Fruit fly (Drosophila melanogaster) whole organism, embryonic: ENCODE results near the gene CG7789.

ENCODE experiments used
- Ada2b ChIP-seq: fragments of 200-800 bp; sonication (Bioruptor generic); IDR thresholded peaks from 2 replicates; pipeline ENCODE4 v1.3.6; 2022; ENCODE audit warnings: missing biosample characterization, missing genetic modification characterization
- Atf3 ChIP-seq: fragments of 200-800 bp; sonication (Bioruptor generic); optimal IDR thresholded peaks from 3 replicates; lab custom pipeline; 2016; ENCODE audit warnings: missing biosample characterization, missing genetic modification characterization
- B-H1 ChIP-seq: fragments of 200-800 bp; sonication (Bioruptor generic); IDR thresholded peaks from 3 replicates; pipeline ENCODE4 v1.3.6; 2022; ENCODE audit warnings: missing biosample characterization, missing genetic modification characterization
- B-H2 ChIP-seq: fragments of 200-800 bp; sonication (Bioruptor generic); optimal IDR thresholded peaks from 2 replicates; lab custom pipeline; 2018; ENCODE audit warnings: missing biosample characterization, mild to moderate bottlenecking, missing genetic modification characterization
- Blimp-1 ChIP-seq: fragments of 200-800 bp; sonication (Bioruptor generic); optimal IDR thresholded peaks from 3 replicates; lab custom pipeline; 2018; ENCODE audit warnings: missing biosample characterization, missing genetic modification characterization, mild to moderate bottlenecking, moderate library complexity, missing genetic modification reagents
- Bteb2 ChIP-seq: fragments of 200-800 bp; sonication (Bioruptor generic); optimal IDR thresholded peaks from 2 replicates; lab custom pipeline; 2016; ENCODE audit warnings: missing biosample characterization, missing genetic modification characterization
- CG10209 ChIP-seq: fragments of 200-800 bp; sonication (Bioruptor generic); optimal IDR thresholded peaks from 3 replicates; lab custom pipeline; 2017; ENCODE audit warnings: missing biosample characterization, mild to moderate bottlenecking, missing genetic modification characterization, missing genetic modification reagents
- CG12104 ChIP-seq: fragments of 200-800 bp; sonication (Bioruptor generic); optimal IDR thresholded peaks from 3 replicates; lab custom pipeline; 2016; ENCODE audit warnings: missing biosample characterization, missing genetic modification characterization
- CG12942 ChIP-seq: fragments of 200-800 bp; sonication (Bioruptor generic); optimal IDR thresholded peaks from 3 replicates; lab custom pipeline; 2016; ENCODE audit warnings: missing biosample characterization, missing genetic modification characterization
- CG13296 ChIP-seq: fragments of 200-800 bp; sonication (Bioruptor generic); optimal IDR thresholded peaks from 3 replicates; lab custom pipeline; 2018; ENCODE audit warnings: missing biosample characterization, mild to moderate bottlenecking, missing genetic modification characterization
- CG13894 ChIP-seq: fragments of 200-800 bp; sonication (Bioruptor generic); optimal IDR thresholded peaks from 3 replicates; lab custom pipeline; 2018; ENCODE audit warnings: missing biosample characterization, mild to moderate bottlenecking, missing genetic modification characterization, moderate library complexity
- CG14710 ChIP-seq: fragments of 200-800 bp; sonication (Bioruptor generic); optimal IDR thresholded peaks from 3 replicates; lab custom pipeline; 2019; ENCODE audit warnings: missing biosample characterization, mild to moderate bottlenecking, missing genetic modification characterization, moderate library complexity
- CG15479 ChIP-seq: fragments of 200-800 bp; sonication (Bioruptor generic); optimal IDR thresholded peaks from 3 replicates; lab custom pipeline; 2019; ENCODE audit warnings: missing biosample characterization, mild to moderate bottlenecking, missing genetic modification characterization, moderate library complexity
- CG15696 ChIP-seq: fragments of 200-800 bp; sonication (Bioruptor generic); optimal IDR thresholded peaks from 2 replicates; lab custom pipeline; 2019; ENCODE audit warnings: missing biosample characterization, mild to moderate bottlenecking, missing genetic modification characterization, moderate library complexity
- CG2116 ChIP-seq: fragments of 200-800 bp; sonication (Bioruptor generic); optimal IDR thresholded peaks from 3 replicates; lab custom pipeline; 2018; ENCODE audit warnings: missing biosample characterization, mild to moderate bottlenecking, missing genetic modification characterization
- CG2678 ChIP-seq: fragments of 200-800 bp; sonication (Bioruptor generic); optimal IDR thresholded peaks from 3 replicates; lab custom pipeline; 2019; ENCODE audit warnings: missing biosample characterization, mild to moderate bottlenecking, missing genetic modification characterization, moderate library complexity
- CG2712 ChIP-seq: fragments of 200-800 bp; optimal IDR thresholded peaks from 3 replicates; lab custom pipeline; 2019; ENCODE audit warnings: missing biosample characterization, mild to moderate bottlenecking, missing genetic modification characterization, moderate library complexity
- CG3847 ChIP-seq: fragments of 200-800 bp; sonication (Bioruptor generic); IDR thresholded peaks from 2 replicates; pipeline ENCODE4 v1.3.6; 2022; ENCODE audit warnings: missing biosample characterization, missing genetic modification characterization
- CG4404 ChIP-seq: fragments of 200-800 bp; sonication (Bioruptor generic); IDR thresholded peaks from 2 replicates; pipeline ENCODE4 v1.3.6; 2022; ENCODE audit warnings: missing biosample characterization, missing genetic modification characterization
- CG6272 ChIP-seq: fragments of 200-800 bp; sonication (Bioruptor generic); IDR thresholded peaks from 2 replicates; pipeline ENCODE4 v1.3.6; 2022; ENCODE audit warnings: missing biosample characterization, missing genetic modification characterization
- CG7786 ChIP-seq: fragments of 200-800 bp; sonication (Bioruptor generic); optimal IDR thresholded peaks from 2 replicates; lab custom pipeline; 2016; ENCODE audit warnings: missing biosample characterization, missing genetic modification characterization
- CG7839 ChIP-seq: fragments of 200-800 bp; sonication (Bioruptor generic); optimal IDR thresholded peaks from 3 replicates; lab custom pipeline; 2018; ENCODE audit warnings: missing biosample characterization, mild to moderate bottlenecking, missing genetic modification characterization, moderate library complexity
- CG9727 ChIP-seq: fragments of 200-800 bp; sonication (Bioruptor generic); optimal IDR thresholded peaks from 3 replicates; lab custom pipeline; 2017; ENCODE audit warnings: missing biosample characterization, mild to moderate bottlenecking, missing genetic modification characterization
- Dad ChIP-seq: fragments of 200-800 bp; sonication (Bioruptor generic); optimal IDR thresholded peaks from 3 replicates; lab custom pipeline; 2016; ENCODE audit warnings: missing biosample characterization, missing genetic modification characterization
- Dp ChIP-seq: fragments of 200-800 bp; sonication (Bioruptor generic); optimal IDR thresholded peaks from 2 replicates; lab custom pipeline; 2018; ENCODE audit warnings: missing biosample characterization, mild to moderate bottlenecking, missing genetic modification characterization, moderate library complexity
- Hr3 ChIP-seq: fragments of 200-800 bp; sonication (Bioruptor generic); optimal IDR thresholded peaks from 3 replicates; lab custom pipeline; 2016; ENCODE audit warnings: missing biosample characterization, missing genetic modification characterization
- MBD-R2 ChIP-seq: fragments of 200-800 bp; sonication (Bioruptor generic); IDR thresholded peaks from 2 replicates; pipeline ENCODE4 v1.3.6; 2022; ENCODE audit warnings: missing biosample characterization, missing genetic modification characterization
- MTF-1 ChIP-seq: fragments of 200-800 bp; sonication (Bioruptor generic); optimal IDR thresholded peaks from 2 replicates; lab custom pipeline; 2018; ENCODE audit warnings: missing biosample characterization, mild to moderate bottlenecking, missing genetic modification characterization, borderline replicate concordance
- Meics ChIP-seq: fragments of 200-800 bp; sonication (Bioruptor generic); optimal IDR thresholded peaks from 2 replicates; lab custom pipeline; 2017; ENCODE audit warnings: missing biosample characterization, mild to moderate bottlenecking, missing genetic modification characterization
- NC2α ChIP-seq: fragments of 200-800 bp; sonication (Bioruptor generic); optimal IDR thresholded peaks from 2 replicates; lab custom pipeline; 2016; ENCODE audit warnings: missing biosample characterization, missing genetic modification characterization
- Sox102F ChIP-seq: fragments of 200-800 bp; sonication (Bioruptor generic); optimal IDR thresholded peaks from 2 replicates; lab custom pipeline; 2018; ENCODE audit warnings: missing biosample characterization, mild to moderate bottlenecking, missing genetic modification characterization, moderate library complexity
- Usf ChIP-seq: fragments of 200-800 bp; sonication (Bioruptor generic); optimal IDR thresholded peaks from 2 replicates; lab custom pipeline; 2017; ENCODE audit warnings: missing genotype, missing biosample characterization, missing genetic modification characterization
- Xbp1 ChIP-seq: fragments of 200-800 bp; sonication (Bioruptor generic); optimal IDR thresholded peaks from 3 replicates; lab custom pipeline; 2016; ENCODE audit warnings: missing biosample characterization, mild to moderate bottlenecking, missing genetic modification characterization
- ap ChIP-seq: fragments of 200-800 bp; sonication (Bioruptor generic); IDR thresholded peaks from 2 replicates; pipeline ENCODE4 v1.3.6; 2022; ENCODE audit warnings: missing biosample characterization, missing genetic modification characterization
- caup ChIP-seq: fragments of 200-800 bp; sonication (Bioruptor generic); optimal IDR thresholded peaks from 3 replicates; lab custom pipeline; 2017; ENCODE audit warnings: missing biosample characterization, mild to moderate bottlenecking, missing genetic modification characterization, moderate library complexity; ENCODE audit not compliant: severe bottlenecking
- dan ChIP-seq: fragments of 200-800 bp; sonication (Bioruptor generic); IDR thresholded peaks from 2 replicates; pipeline ENCODE4 v1.3.6; 2022; ENCODE audit warnings: missing biosample characterization, missing genetic modification characterization
- fd3F ChIP-seq: fragments of 200-800 bp; sonication (Bioruptor generic); optimal IDR thresholded peaks from 2 replicates; lab custom pipeline; 2018; ENCODE audit warnings: missing biosample characterization, mild to moderate bottlenecking, missing genetic modification characterization, moderate library complexity
- fu2 ChIP-seq: fragments of 200-800 bp; sonication (Bioruptor generic); optimal IDR thresholded peaks from 2 replicates; lab custom pipeline; 2016; ENCODE audit warnings: missing biosample characterization, missing genetic modification characterization
- grau ChIP-seq: fragments of 200-800 bp; optimal IDR thresholded peaks from 3 replicates; lab custom pipeline; 2019; ENCODE audit warnings: missing biosample characterization, mild to moderate bottlenecking, missing genetic modification characterization, moderate library complexity
- gt ChIP-seq: fragments of 200-800 bp; sonication (Bioruptor generic); IDR thresholded peaks from 2 replicates; pipeline ENCODE4 v1.3.6; 2022; ENCODE audit warnings: missing biosample characterization, missing genetic modification characterization
- h ChIP-seq: fragments of >200 bp; optimal IDR thresholded peaks from 2 replicates; lab custom pipeline; 2017
- jing ChIP-seq: fragments of 200-800 bp; sonication (Bioruptor generic); optimal IDR thresholded peaks from 2 replicates; lab custom pipeline; 2018; ENCODE audit warnings: missing biosample characterization, mild to moderate bottlenecking, missing genetic modification characterization
- lmd ChIP-seq: fragments of 200-800 bp; sonication (Bioruptor generic); IDR thresholded peaks from 2 replicates; pipeline ENCODE4 v1.3.6; 2022; ENCODE audit warnings: missing biosample characterization, missing genetic modification characterization
- pnt ChIP-seq: fragments of 200-800 bp; sonication (Bioruptor generic); optimal IDR thresholded peaks from 3 replicates; lab custom pipeline; 2016; ENCODE audit warnings: missing biosample characterization, missing genetic modification characterization
- run ChIP-seq: fragments of 200-800 bp; sonication (Bioruptor generic); optimal IDR thresholded peaks from 3 replicates; lab custom pipeline; 2018; ENCODE audit warnings: missing biosample characterization, mild to moderate bottlenecking, missing genetic modification characterization
- slbo ChIP-seq: fragments of 200-800 bp; sonication (Bioruptor generic); IDR thresholded peaks from 2 replicates; pipeline ENCODE4 v1.3.6; 2022; ENCODE audit warnings: missing biosample characterization, missing genetic modification characterization
- stc ChIP-seq: fragments of 200-800 bp; sonication (Bioruptor generic); IDR thresholded peaks from 2 replicates; pipeline ENCODE4 v1.3.6; 2022; ENCODE audit warnings: missing biosample characterization, missing genetic modification characterization
- toy ChIP-seq: fragments of 200-800 bp; sonication (Bioruptor generic); IDR thresholded peaks from 2 replicates; pipeline ENCODE4 v1.3.6; 2022; ENCODE audit warnings: missing biosample characterization, missing genetic modification characterization
- ttk ChIP-seq: fragments of 200-800 bp; sonication (Bioruptor generic); IDR thresholded peaks from 2 replicates; pipeline ENCODE4 v2.1.2; 2022; ENCODE audit warnings: missing biosample characterization, missing genetic modification characterization
- tup ChIP-seq: fragments of 200-800 bp; sonication (Bioruptor generic); optimal IDR thresholded peaks from 2 replicates; lab custom pipeline; 2016; ENCODE audit warnings: missing biosample characterization, mild to moderate bottlenecking, missing genetic modification characterization, moderate library complexity
- unpg ChIP-seq: fragments of 200-800 bp; sonication (Bioruptor generic); optimal IDR thresholded peaks from 3 replicates; lab custom pipeline; 2018; ENCODE audit warnings: missing biosample characterization, mild to moderate bottlenecking, missing genetic modification characterization, moderate library complexity
- zen2 ChIP-seq: fragments of 200-800 bp; sonication (Bioruptor generic); IDR thresholded peaks from 3 replicates; pipeline ENCODE4 v1.3.6; 2022; ENCODE audit warnings: missing biosample characterization, missing genetic modification characterization; ENCODE audit not compliant: partially characterized antibody

Gene CG7789

DNA sequence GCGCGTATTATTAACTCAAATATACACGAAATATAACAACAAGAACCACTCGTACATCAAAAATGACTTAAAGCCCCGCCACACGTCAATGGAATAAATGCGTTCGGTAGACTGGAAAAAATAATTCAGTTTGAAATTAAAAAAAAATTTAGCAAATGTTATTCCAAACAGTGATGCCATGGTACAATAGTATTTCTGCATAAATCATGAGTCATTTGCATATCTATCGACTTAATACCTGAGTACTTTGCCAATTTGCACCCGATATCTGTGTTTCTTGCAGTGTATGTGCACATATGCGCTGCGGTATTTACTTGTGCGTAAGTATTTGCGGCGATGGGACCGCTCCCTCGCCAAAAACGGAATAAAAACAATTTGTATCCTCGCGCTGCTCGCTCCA, 39.8 kb upstream of the CG7789 start (continued):
- TF ChIP-seq CG2712 (peak; percentile 42), CG9727 (peak; percentile 17), CG3847 (GFP tag; lab: Robert Waterston, UW) (no peak; the same call in 1 of the 2 replicates), Sox102F (GFP tag; lab: Kevin White, UChicago) (peak; percentile 54), CG2678 (tag; lab: Kevin White, UChicago) (peak; percentile 25), CG12942 (GFP tag; lab: Kevin White, UChicago) (no peak), lmd (GFP tag; lab: Robert Waterston, UW) (0 out of 2 replicates have a peak, but pooled peaks have one; percentile 27), CG15479 (GFP tag; lab: Kevin White, UChicago) (no peak), caup (GFP tag; lab: Kevin White, UChicago) (no peak), pnt (no peak), grau (peak; percentile 34), Bteb2 (GFP tag; lab: Kevin White, UChicago) (peak; percentile 23), Atf3 (GFP tag; lab: Kevin White, UChicago) (peak; percentile 14), ap (no peak; the same call in 1 of the 2 replicates), Meics (GFP tag; lab: Kevin White, UChicago) (no peak), jing (GFP tag; lab: Kevin White, UChicago) (no peak), CG13894 (tag; lab: Kevin White, UChicago) (no peak), CG2116 (GFP tag; lab: Kevin White, UChicago) (no peak), Xbp1 (GFP tag; lab: Kevin White, UChicago) (peak; percentile 57), CG4404 (no peak), gt (GFP tag; lab: Robert Waterston, UW) (no peak), CG7839 (tag; lab: Kevin White, UChicago) (peak; percentile 35), CG15696 (no peak), Hr3 (GFP tag; lab: Kevin White, UChicago) (peak; percentile 6), Blimp-1 (GFP tag; lab: Kevin White, UChicago) (peak; percentile 39), MBD-R2 (GFP tag; lab: Robert Waterston, UW) (no peak), unpg (GFP tag; lab: Kevin White, UChicago) (peak; percentile 44), MTF-1 (GFP tag; lab: Kevin White, UChicago) (no peak), CG7786 (no peak), Dad (no peak), Ada2b (GFP tag; lab: Robert Waterston, UW) (peak; percentile 53), run (tag; lab: Kevin White, UChicago) (no peak), B-H1 (GFP tag; lab: Robert Waterston, UW) (no peak), ttk (GFP tag; lab: Robert Waterston, UW) (no peak), CG6272 (GFP tag; lab: Robert Waterston, UW) (no peak), zen2 (GFP tag; lab: Robert Waterston, UW) (no peak), NC2α (GFP tag; lab: Kevin White, UChicago) (no peak), CG12104 (GFP tag; lab: Kevin White, UChicago) (no peak), toy (GFP tag; lab: Robert Waterston, UW) (no peak), CG10209 (GFP tag; lab: Kevin White, UChicago) (peak; percentile 25), fu2 (GFP tag; lab: Kevin White, UChicago) (no peak), slbo (GFP tag; lab: Robert Waterston, UW) (peak; percentile 58), CG14710 (tag; lab: Kevin White, UChicago) (peak; percentile 23), fd3F (GFP tag; lab: Kevin White, UChicago) (no peak), Usf (GFP tag; lab: Kevin White, UChicago) (no peak), dan (no peak), Dp (GFP tag; lab: Kevin White, UChicago) (no peak), CG13296 (no peak), B-H2 (GFP tag; lab: Kevin White, UChicago) (no peak), stc (peak; percentile 26; the same call in 1 of the 2 replicates), h (no peak), tup (GFP tag; lab: Kevin White, UChicago) (no peak)
